Worm (Caenorhabditis elegans): ENCODE data around the gene hars-1.

Gene hars-1

ce11 chrIV:10820114-10820513, 38.6 kb upstream of the hars-1 start:
- TF ChIP-seq elt-2 (tag; optimal IDR thresholded peaks at IDR 0.05), result no peak
- TF ChIP-seq lin-35 (GFP tag; optimal IDR thresholded peaks at IDR 0.05), result peak in 1 of 2 experiments; percentile 24
- TF ChIP-seq ceh-63 (GFP tag; optimal IDR thresholded peaks at IDR 0.05), result no peak
- TF ChIP-seq hlh-4 (tag; optimal IDR thresholded peaks at IDR 0.05), result no peak
- TF ChIP-seq skn-1 (tag; optimal IDR thresholded peaks at IDR 0.05), result no peak
- TF ChIP-seq blmp-1 (tag; optimal IDR thresholded peaks at IDR 0.05), result peak; percentile 12

DNA sequence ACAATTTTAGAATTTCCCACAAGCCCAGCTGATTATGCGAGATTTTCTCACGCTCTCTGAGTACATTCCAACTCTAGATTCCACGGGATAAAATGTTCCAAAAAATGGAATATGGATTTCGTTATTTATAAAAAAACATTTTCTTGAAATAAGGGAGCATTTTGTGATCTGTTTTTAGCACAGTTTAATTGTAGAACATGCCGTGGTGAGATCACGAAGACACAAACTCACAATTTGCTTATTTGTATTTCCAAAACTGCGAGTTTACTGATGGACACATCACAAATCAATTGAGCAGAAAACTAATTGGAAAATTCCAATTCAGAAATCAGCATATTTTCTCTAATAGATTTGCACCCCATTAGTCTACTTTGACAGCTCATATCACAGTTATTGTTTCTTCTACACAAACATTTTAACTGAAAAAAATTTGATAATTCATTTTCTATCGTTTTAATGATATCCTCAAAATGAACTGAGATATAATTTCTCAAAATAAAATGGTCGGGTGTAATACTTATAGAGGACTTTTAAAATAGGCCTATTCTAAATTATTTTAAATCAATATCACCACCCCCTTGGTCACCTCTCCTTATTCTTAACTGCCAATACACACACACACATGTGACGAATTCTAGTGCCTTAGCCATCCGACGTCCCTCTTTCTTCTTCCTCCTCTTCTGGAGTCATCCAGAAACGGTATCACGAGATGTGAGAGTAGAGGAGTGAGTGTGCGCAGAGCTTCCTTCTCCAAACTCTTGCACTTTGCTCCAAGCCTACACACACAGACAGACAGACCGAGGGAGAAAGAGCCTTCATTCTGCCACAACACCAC, 37.7 kb upstream of the hars-1 start:
- TF ChIP-seq ceh-82 (tag; optimal IDR thresholded peaks at IDR 0.05) (peak in 1 of 3 experiments; percentile 38), ces-1 (GFP tag; optimal IDR thresholded peaks at IDR 0.05) (no peak)

DNA sequence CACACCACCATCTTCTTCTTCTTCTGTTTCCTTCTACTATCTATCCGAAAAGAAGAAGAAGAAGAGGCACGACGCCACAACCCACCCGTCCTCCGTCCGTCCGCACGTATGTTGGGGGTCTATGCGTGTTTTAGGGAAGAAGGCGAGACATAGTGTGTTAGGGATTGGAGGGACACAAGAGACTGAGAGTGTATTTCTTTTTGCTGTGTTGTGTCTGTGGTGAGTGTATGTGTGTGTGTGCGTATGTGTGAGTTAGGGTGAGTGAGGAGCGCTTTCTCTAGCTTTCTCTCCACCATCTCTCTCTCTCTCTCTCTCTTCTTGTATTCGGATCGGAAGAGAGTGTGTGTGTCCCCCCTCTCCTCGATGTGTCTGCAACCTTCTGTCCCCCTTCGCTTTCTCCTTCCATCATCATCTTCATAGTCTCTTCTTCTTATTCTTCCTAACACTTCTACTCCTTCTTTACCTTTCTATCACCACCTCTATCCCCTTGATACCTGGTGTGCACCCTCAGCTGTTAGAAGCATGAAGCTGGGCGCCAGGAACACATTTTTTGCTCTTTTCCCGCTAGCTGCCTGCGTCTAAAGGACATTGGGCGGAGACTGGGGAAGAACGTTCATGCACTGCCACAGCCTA, 37.0 kb upstream of the hars-1 start:
- no peak for TF ChIP-seq hpl-2 (GFP tag; optimal IDR thresholded peaks at IDR 0.05)
- peak; percentile 66 for TF ChIP-seq ceh-88 (GFP tag; IDR thresholded peaks at IDR 0.05)
- TF ChIP-seq C16A3.4 (tag; optimal IDR thresholded peaks at IDR 0.05), result peak; percentile 94
- peak; percentile 70 to 74 for TF ChIP-seq efl-1 (optimal IDR thresholded peaks at IDR 0.05)
- TF ChIP-seq efl-1 (GFP tag; optimal IDR thresholded peaks at IDR 0.05 in 1 of 2), result peak; percentile 42 to 90
- TF ChIP-seq snu-23 (GFP tag; optimal IDR thresholded peaks at IDR 0.05), result peak; percentile 94
- TF ChIP-seq blmp-1 (tag; optimal IDR thresholded peaks at IDR 0.05), result peak; percentile 97
- peak; percentile 16 for TF ChIP-seq dsc-1 (tag; optimal IDR thresholded peaks at IDR 0.05)
- no peak for TF ChIP-seq nhr-76 (tag; optimal IDR thresholded peaks at IDR 0.05)
- peak; percentile 64 for TF ChIP-seq irx-1 (tag; optimal IDR thresholded peaks at IDR 0.05)
- TF ChIP-seq unc-86 (tag; optimal IDR thresholded peaks at IDR 0.05), result peak; percentile 84
- peak; percentile 41 for TF ChIP-seq ceh-8 (GFP tag; optimal IDR thresholded peaks at IDR 0.05)
- no peak for TF ChIP-seq nhr-28 (tag; optimal IDR thresholded peaks at IDR 0.05)
- TF ChIP-seq egl-27 (tag; optimal IDR thresholded peaks at IDR 0.05), result peak; percentile 24 to 53
- peak; percentile 58 to 83 (median 75) for TF ChIP-seq ceh-82 (tag; optimal IDR thresholded peaks at IDR 0.05)
- no peak for TF ChIP-seq pqm-1 (tag; optimal IDR thresholded peaks at IDR 0.05)
- TF ChIP-seq isw-1 (GFP tag; IDR thresholded peaks at IDR 0.05), result peak; percentile 39
- peak; percentile 85 for TF ChIP-seq fkh-10 (GFP tag; optimal IDR thresholded peaks at IDR 0.05)
- TF ChIP-seq unc-130 (tag; optimal IDR thresholded peaks at IDR 0.05), result peak; percentile 79
- TF ChIP-seq sptf-1 (tag; optimal IDR thresholded peaks at IDR 0.05), result no peak
- peak; percentile 70 for TF ChIP-seq nhr-19 (GFP tag; conservative IDR thresholded peaks at IDR 0.05)
- TF ChIP-seq zip-4 (GFP tag; optimal IDR thresholded peaks at IDR 0.05), result no peak
- peak; percentile 83 for TF ChIP-seq lin-13 (GFP tag; optimal IDR thresholded peaks at IDR 0.05)
- no peak for TF ChIP-seq tlp-1 (tag; optimal IDR thresholded peaks at IDR 0.05)
- TF ChIP-seq mdl-1 (tag; optimal IDR thresholded peaks at IDR 0.05), result peak in 1 of 2 experiments; percentile 84
- TF ChIP-seq rnt-1 (tag; optimal IDR thresholded peaks at IDR 0.05), result peak; percentile 78
- peak; percentile 32 for TF ChIP-seq aha-1 (tag; optimal IDR thresholded peaks at IDR 0.05)
- TF ChIP-seq elt-3 (tag; optimal IDR thresholded peaks at IDR 0.05), result peak in 4 of 6 experiments; percentile 20 to 82 (median 67)
- no peak for TF ChIP-seq ama-1 (optimal IDR thresholded peaks at IDR 0.05)
- no peak for TF ChIP-seq sox-4 (tag; optimal IDR thresholded peaks at IDR 0.05)
- TF ChIP-seq nhr-71 (tag; optimal IDR thresholded peaks at IDR 0.05), result peak; percentile 88
- no peak for TF ChIP-seq mab-9 (GFP tag; IDR thresholded peaks at IDR 0.05)
- no peak for TF ChIP-seq unc-30 (tag; optimal IDR thresholded peaks at IDR 0.05)
- peak; percentile 83 for TF ChIP-seq jun-1 (tag; optimal IDR thresholded peaks at IDR 0.05)
- TF ChIP-seq ets-5 (GFP tag; IDR thresholded peaks at IDR 0.05), result no peak
- TF ChIP-seq mep-1 (tag; optimal IDR thresholded peaks at IDR 0.05), result peak; percentile 83
- TF ChIP-seq lir-3 (tag; optimal IDR thresholded peaks at IDR 0.05; ENCODE audit: poor library complexity), result peak; percentile 68
- no peak for TF ChIP-seq alr-1 (tag; optimal IDR thresholded peaks at IDR 0.05; ENCODE audit: borderline replicate concordance)
- TF ChIP-seq Y116A8C.19 (tag; optimal IDR thresholded peaks at IDR 0.05; ENCODE audit: borderline replicate concordance), result no peak
- TF ChIP-seq nhr-12 (tag; optimal IDR thresholded peaks at IDR 0.05), result no peak
- peak; percentile 92 for TF ChIP-seq nhr-85 (tag)
